Worm (Caenorhabditis elegans): ENCODE measurements around the gene mms-19.

mms-19 gene

ce11 chrV:5512559-5512958 is 1.6 kb upstream of the mms-19 start:
- TF ChIP-seq cebp-1 (GFP tag; IDR thresholded peaks at IDR 0.05) (no peak), cebp-1 (tag; optimal IDR thresholded peaks at IDR 0.05) (peak; percentile 37), xnd-1 (tag; optimal IDR thresholded peaks at IDR 0.05) (no peak), nhr-80 (tag; optimal IDR thresholded peaks at IDR 0.05) (peak; percentile 86), ets-4 (GFP tag; optimal IDR thresholded peaks at IDR 0.05) (peak; percentile 49), atf-7 (tag; optimal IDR thresholded peaks at IDR 0.05) (peak; percentile 49)

ce11 chrV:5521735-5522241 is 7.6 kb downstream of the mms-19 start, which contains the start of gene hir-1:
Gene hir-1 (plus strand): TSS chrV:5522139.
- no peak for TF ChIP-seq somi-1 (GFP tag; optimal IDR thresholded peaks at IDR 0.05)
- no peak for TF ChIP-seq ztf-26 (tag; optimal IDR thresholded peaks at IDR 0.05)
- no peak for TF ChIP-seq madf-6 (GFP tag; IDR thresholded peaks at IDR 0.05)
- TF ChIP-seq lin-40 (tag; optimal IDR thresholded peaks at IDR 0.05) = no peak
- TF ChIP-seq ceh-100 (GFP tag; IDR thresholded peaks at IDR 0.05) = no peak
- TF ChIP-seq atf-7 (tag; optimal IDR thresholded peaks at IDR 0.05) = no peak

ce11 chrV:5523260-5523659 is 9.1 kb downstream of the mms-19 start:
- TF ChIP-seq F57C9.4 (tag; optimal IDR thresholded peaks at IDR 0.05) = no peak
- no peak for TF ChIP-seq F57A8.1 (GFP tag; optimal IDR thresholded peaks at IDR 0.05)
- TF ChIP-seq Y53G8AR.9 (GFP tag; conservative IDR thresholded peaks at IDR 0.05) = no peak
- TF ChIP-seq T26A5.8 (tag; optimal IDR thresholded peaks at IDR 0.05) = no peak
- TF ChIP-seq bed-2 (GFP tag; IDR thresholded peaks at IDR 0.05) = no peak
- TF ChIP-seq lin-40 (tag; optimal IDR thresholded peaks at IDR 0.05) = no peak
- no peak for TF ChIP-seq snpc-1.3 (tag; optimal IDR thresholded peaks at IDR 0.05; ENCODE audit: insufficient read depth)
- TF ChIP-seq tbx-9 (tag; optimal IDR thresholded peaks at IDR 0.05; ENCODE audit: borderline replicate concordance) = no peak
- TF ChIP-seq ztf-28 (GFP tag; IDR thresholded peaks at IDR 0.05) = no peak
- TF ChIP-seq ztf-22 (GFP tag; optimal IDR thresholded peaks at IDR 0.05) = no peak

- TF ChIP-seq F37B4.10 (GFP tag; IDR thresholded peaks at IDR 0.05) (no peak), zfh-2 (GFP tag; conservative IDR thresholded peaks at IDR 0.05) (no peak), hlh-12 (tag; optimal IDR thresholded peaks at IDR 0.05) (no peak), T26A5.8 (tag; optimal IDR thresholded peaks at IDR 0.05) (no peak), bed-1 (GFP tag; IDR thresholded peaks at IDR 0.05) (no peak), F57A8.1 (GFP tag; optimal IDR thresholded peaks at IDR 0.05) (no peak), hmg-20 (GFP tag; IDR thresholded peaks at IDR 0.05) (no peak), nhr-179 (tag; optimal IDR thresholded peaks at IDR 0.05) (no peak), K12H6.12 (tag; optimal IDR thresholded peaks at IDR 0.05) (no peak), nhr-80 (tag; optimal IDR thresholded peaks at IDR 0.05) (no peak), chd-7 (tag; optimal IDR thresholded peaks at IDR 0.05) (no peak), nhr-120 (GFP tag; IDR thresholded peaks at IDR 0.05) (no peak), F23B12.7 (tag; optimal IDR thresholded peaks at IDR 0.05; ENCODE audit: insufficient read depth) (no peak), snpc-1.3 (tag; optimal IDR thresholded peaks at IDR 0.05; ENCODE audit: insufficient read depth) (no peak), B0019.2 (GFP tag; conservative IDR thresholded peaks at IDR 0.05) (no peak)
These were observed 11.1 kb downstream of the mms-19 start for ce11 chrV:5525208-5525607.

- TF ChIP-seq D2030.7 (GFP tag; IDR thresholded peaks at IDR 0.05) (no peak), ztf-26 (tag; optimal IDR thresholded peaks at IDR 0.05) (no peak), tbx-9 (tag; optimal IDR thresholded peaks at IDR 0.05; ENCODE audit: borderline replicate concordance) (no peak), nhr-80 (tag; optimal IDR thresholded peaks at IDR 0.05) (no peak), egrh-3 (GFP tag; IDR thresholded peaks at IDR 0.05) (no peak), zfh-2 (GFP tag; conservative IDR thresholded peaks at IDR 0.05) (no peak), C17E4.6 (GFP tag; IDR thresholded peaks at IDR 0.05) (no peak), ztf-25 (GFP tag; IDR thresholded peaks at IDR 0.05) (no peak), hmg-1.2 (GFP tag; IDR thresholded peaks at IDR 0.05) (no peak), egl-44 (GFP tag; IDR thresholded peaks at IDR 0.05) (no peak), dpl-1 (GFP tag; optimal IDR thresholded peaks at IDR 0.05) (no peak), die-1 (tag; optimal IDR thresholded peaks at IDR 0.05) (no peak), T26A5.8 (tag; optimal IDR thresholded peaks at IDR 0.05) (no peak), ztf-3 (GFP tag; optimal IDR thresholded peaks at IDR 0.05) (no peak)
These were observed 13.5 kb downstream of the mms-19 start for ce11 chrV:5527694-5528093.

Measured in whole organism, young adult.